Fruit fly (Drosophila melanogaster): ENCODE measurements around the gene Cpr64Ac.

The Cpr64Ac gene

dm6 chr3L:4187930-4188523 lies 24.7 kb downstream of the Cpr64Ac start, which contains the start of the genes Teh2 and tipE:
Gene Teh2, minus strand, starts transcription at chr3L:4188023.
Gene tipE, plus strand, starts transcription at chr3L:4188499.
- no peak for TF ChIP-seq CG6792 (GFP tag; optimal IDR thresholded peaks at IDR 0.05)
- TF ChIP-seq esn (GFP tag; optimal IDR thresholded peaks at IDR 0.05): no peak
- no peak for TF ChIP-seq CG8632 (GFP tag; optimal IDR thresholded peaks at IDR 0.05)
- no peak for TF ChIP-seq CG1621 (tag; optimal IDR thresholded peaks at IDR 0.05)
- TF ChIP-seq Sox14 (GFP tag; optimal IDR thresholded peaks at IDR 0.05): no peak
- no peak for TF ChIP-seq CG6163 (GFP tag; IDR thresholded peaks at IDR 0.05)
- TF ChIP-seq acj6 (GFP tag; optimal IDR thresholded peaks at IDR 0.05): no peak
- TF ChIP-seq Blimp-1 (GFP tag; optimal IDR thresholded peaks at IDR 0.05): no peak
- no peak for TF ChIP-seq ss (GFP tag; optimal IDR thresholded peaks at IDR 0.05)
- TF ChIP-seq cyc (GFP tag; optimal IDR thresholded peaks at IDR 0.05): no peak
- TF ChIP-seq Lpt (GFP tag; optimal IDR thresholded peaks at IDR 0.05): no peak
- no peak for TF ChIP-seq Hr39 (GFP tag; optimal IDR thresholded peaks at IDR 0.05)
- no peak for TF ChIP-seq lz (GFP tag; optimal IDR thresholded peaks at IDR 0.05)
- TF ChIP-seq Eip75B (GFP tag; optimal IDR thresholded peaks at IDR 0.05): no peak
- no peak for TF ChIP-seq fkh (GFP tag; optimal IDR thresholded peaks at IDR 0.05)
- no peak for TF ChIP-seq topi (GFP tag; optimal IDR thresholded peaks at IDR 0.05)
- TF ChIP-seq CG31627 (GFP tag; optimal IDR thresholded peaks at IDR 0.05): no peak

dm6 chr3L:4186659-4187058 lies 26.1 kb downstream of the Cpr64Ac start, which contains the start of gene VhaM9.7-c:
Gene VhaM9.7-c, minus strand, starts transcription at chr3L:4186865.
- TF ChIP-seq Hr4 (GFP tag; optimal IDR thresholded peaks at IDR 0.05) (no peak), Hr38 (GFP tag; optimal IDR thresholded peaks at IDR 0.05) (no peak), CG4318 (GFP tag; optimal IDR thresholded peaks at IDR 0.05) (no peak), CG7368 (GFP tag; optimal IDR thresholded peaks at IDR 0.05) (no peak), lz (GFP tag; optimal IDR thresholded peaks at IDR 0.05) (peak; percentile 55), CG8319 (GFP tag; optimal IDR thresholded peaks at IDR 0.05) (no peak), Eip75B (GFP tag; optimal IDR thresholded peaks at IDR 0.05) (peak; percentile 7), Sox102F (GFP tag; optimal IDR thresholded peaks at IDR 0.05) (peak; percentile 39), Eip78C (GFP tag) (no peak), Lpt (GFP tag; optimal IDR thresholded peaks at IDR 0.05) (no peak), pdm3 (GFP tag; optimal IDR thresholded peaks at IDR 0.05) (peak; percentile 40), CG6792 (GFP tag; optimal IDR thresholded peaks at IDR 0.05) (peak; percentile 17), CG16779 (tag; optimal IDR thresholded peaks at IDR 0.05) (no peak), vri (GFP tag; optimal IDR thresholded peaks at IDR 0.05) (no peak), net (GFP tag; optimal IDR thresholded peaks at IDR 0.05) (no peak), CG8119 (GFP tag; IDR thresholded peaks at IDR 0.05) (0 out of 3 replicates have a peak, but pooled peaks have one; percentile 15), CG31627 (GFP tag; optimal IDR thresholded peaks at IDR 0.05) (peak; percentile 60), fkh (GFP tag; optimal IDR thresholded peaks at IDR 0.05) (no peak), svp (GFP tag) (no peak), Hr39 (GFP tag; optimal IDR thresholded peaks at IDR 0.05) (no peak), CG11902 (GFP tag; optimal IDR thresholded peaks at IDR 0.05) (no peak), acj6 (GFP tag; optimal IDR thresholded peaks at IDR 0.05) (no peak), Sox15 (GFP tag; optimal IDR thresholded peaks at IDR 0.05) (no peak), CG11762 (GFP tag; optimal IDR thresholded peaks at IDR 0.05; ENCODE audit: insufficient read depth) (no peak), topi (GFP tag; optimal IDR thresholded peaks at IDR 0.05) (peak; percentile 58), CG15336 (GFP tag; IDR thresholded peaks at IDR 0.05) (no peak), CG6276 (GFP tag; optimal IDR thresholded peaks at IDR 0.05) (no peak), CG1621 (tag; optimal IDR thresholded peaks at IDR 0.05) (no peak), OdsH (GFP tag; optimal IDR thresholded peaks at IDR 0.05) (no peak), Ets21C (GFP tag; optimal IDR thresholded peaks at IDR 0.05) (no peak), Ets96B (tag; optimal IDR thresholded peaks at IDR 0.05) (no peak), ss (GFP tag; optimal IDR thresholded peaks at IDR 0.05) (no peak), fd85E (GFP tag; optimal IDR thresholded peaks at IDR 0.05) (no peak), CG34406 (GFP tag; optimal IDR thresholded peaks at IDR 0.05) (no peak), spab (GFP tag; optimal IDR thresholded peaks at IDR 0.05) (no peak), CG10669 (GFP tag; optimal IDR thresholded peaks at IDR 0.05) (peak; percentile 1), CG10631 (GFP tag; optimal IDR thresholded peaks at IDR 0.05) (no peak), CG11294 (GFP tag; IDR thresholded peaks at IDR 0.05) (no peak), dac (GFP tag; optimal IDR thresholded peaks at IDR 0.05) (no peak), CG6163 (GFP tag; IDR thresholded peaks at IDR 0.05) (no peak), CG8632 (GFP tag; optimal IDR thresholded peaks at IDR 0.05) (no peak), CG3032 (tag; optimal IDR thresholded peaks at IDR 0.05) (no peak), CG9139 (GFP tag; optimal IDR thresholded peaks at IDR 0.05) (no peak), cyc (GFP tag; optimal IDR thresholded peaks at IDR 0.05) (peak; percentile 53), Gug (GFP tag; IDR thresholded peaks at IDR 0.05) (no peak)
